Worm (Caenorhabditis elegans) whole organism, early embryonic: ENCODE results near the gene K10C2.7.

Source experiments
- B0310.2 ChIP-seq: sonication (generic microtip); optimal IDR thresholded peaks from 2 replicates; lab custom pipeline; 2016; ENCODE audit warnings: mild to moderate bottlenecking, missing genetic modification characterization, missing compliant biosample characterization
- F13C5.2 ChIP-seq: sonication (generic microtip); optimal IDR thresholded peaks from 2 replicates; lab custom pipeline; 2017; ENCODE audit warnings: mild to moderate bottlenecking, missing genetic modification characterization, inconsistent platforms, missing compliant biosample characterization
- aly-1 ChIP-seq: sonication (generic microtip); optimal IDR thresholded peaks from 2 replicates; lab custom pipeline; 2016; ENCODE audit warnings: missing genetic modification characterization, missing compliant biosample characterization
- ama-1 ChIP-seq: fragments of 150-350 bp; optimal IDR thresholded peaks from 2 replicates; lab custom pipeline; 2014
- ceh-13 ChIP-seq: fragments of 200-800 bp; sonication (Bioruptor generic); optimal IDR thresholded peaks from 2 replicates; lab custom pipeline; 2018; ENCODE audit warnings: mild to moderate bottlenecking, missing genetic modification characterization, missing compliant biosample characterization
- ceh-36 ChIP-seq: sonication (generic microtip); optimal IDR thresholded peaks from 2 replicates; lab custom pipeline; 2016; ENCODE audit warnings: missing genetic modification characterization, inconsistent platforms, missing compliant biosample characterization
- ets-7 ChIP-seq: sonication (generic microtip); optimal IDR thresholded peaks from 2 replicates; lab custom pipeline; 2016; ENCODE audit warnings: missing genotype, missing genetic modification characterization, missing compliant biosample characterization
- flt-1 ChIP-seq: fragments of 200-800 bp; sonication (Bioruptor generic); IDR thresholded peaks from 2 replicates; pipeline ENCODE4 v1.3.6; 2022; ENCODE audit warnings: missing genetic modification characterization, missing compliant biosample characterization
- hmbx-1 ChIP-seq: sonication (generic microtip); optimal IDR thresholded peaks from 2 replicates; lab custom pipeline; 2016; ENCODE audit warnings: mild to moderate bottlenecking, missing genetic modification characterization, missing compliant biosample characterization
- hmg-4 ChIP-seq: fragments of 200-800 bp; sonication (Bioruptor generic); optimal IDR thresholded peaks from 2 replicates; lab custom pipeline; 2018; ENCODE audit warnings: mild to moderate bottlenecking, missing genetic modification characterization, missing compliant biosample characterization
- hnd-1 ChIP-seq: sonication (generic microtip); optimal IDR thresholded peaks from 2 replicates; lab custom pipeline; 2016; ENCODE audit warnings: missing genetic modification characterization, missing compliant biosample characterization
- pes-1 ChIP-seq: fragments of 200-800 bp; sonication (Bioruptor generic); IDR thresholded peaks from 2 replicates; pipeline ENCODE4 v1.3.6; 2022; ENCODE audit warnings: missing genetic modification reagents, missing genetic modification characterization, missing compliant biosample characterization
- scrt-1 ChIP-seq: fragments of 200-800 bp; sonication (Bioruptor generic); IDR thresholded peaks from 2 replicates; pipeline ENCODE4 v1.3.6; 2022; ENCODE audit warnings: missing genetic modification characterization, missing compliant biosample characterization
- sea-1 ChIP-seq: fragments of 200-800 bp; sonication (Bioruptor generic); conservative IDR thresholded peaks from 2 replicates; pipeline ENCODE4 v1.3.6; 2022; ENCODE audit warnings: missing genetic modification characterization, missing compliant biosample characterization
- tbx-11 ChIP-seq: fragments of 200-800 bp; sonication (Bioruptor generic); IDR thresholded peaks from 2 replicates; pipeline ENCODE4 v1.3.6; 2022; ENCODE audit warnings: missing genetic modification characterization, missing compliant biosample characterization
- tbx-37 ChIP-seq: fragments of 200-800 bp; sonication (Bioruptor generic); conservative IDR thresholded peaks from 2 replicates; pipeline ENCODE4 v1.3.6; 2022; ENCODE audit warnings: missing genetic modification reagents, missing genetic modification characterization, missing compliant biosample characterization
- tra-4 ChIP-seq: sonication (generic microtip); optimal IDR thresholded peaks from 2 replicates; lab custom pipeline; 2017; ENCODE audit warnings: missing genetic modification characterization, missing compliant biosample characterization

The K10C2.7 gene

ce11 chrX:6462479-6462878, 19.2 kb upstream of the K10C2.7 start:
- TF ChIP-seq ets-7 = no peak
- no peak for TF ChIP-seq flt-1 (GFP tag; lab: Robert Waterston, UW)
- no peak for TF ChIP-seq B0310.2

- TF ChIP-seq hnd-1 (tag; lab: Kevin White, UChicago) (no peak), ama-1 (lab: Kevin White, UChicago) (no peak), B0310.2 (no peak), aly-1 (tag; lab: Kevin White, UChicago) (no peak), tbx-37 (GFP tag; lab: Robert Waterston, UW) (no peak), hmbx-1 (tag; lab: Kevin White, UChicago) (no peak), ets-7 (no peak), pes-1 (GFP tag; lab: Robert Waterston, UW) (no peak), flt-1 (GFP tag; lab: Robert Waterston, UW) (no peak), hmg-4 (no peak), ceh-36 (tag; lab: Kevin White, UChicago) (no peak), tra-4 (tag; lab: Kevin White, UChicago) (no peak), ceh-13 (no peak), F13C5.2 (tag; lab: Kevin White, UChicago) (no peak), sea-1 (GFP tag; lab: Robert Waterston, UW) (no peak), scrt-1 (no peak), tbx-11 (no peak)
These were observed 18.5 kb upstream of the K10C2.7 start, which contains the start of gene K04E7.1 for ce11 chrX:6461729-6462128. Gene K04E7.1, plus strand, starts transcription at chrX:6462029.

ce11 chrX:6460123-6460522, 16.9 kb upstream of the K10C2.7 start:
- TF ChIP-seq tbx-37 (GFP tag; lab: Robert Waterston, UW) (no peak), ama-1 (lab: Kevin White, UChicago) (no peak)

ce11 chrX:6458467-6458866, 15.2 kb upstream of the K10C2.7 start:
- TF ChIP-seq tra-4 (tag; lab: Kevin White, UChicago) (no peak), sea-1 (GFP tag; lab: Robert Waterston, UW) (no peak), ceh-36 (tag; lab: Kevin White, UChicago) (no peak), F13C5.2 (tag; lab: Kevin White, UChicago) (no peak), hnd-1 (tag; lab: Kevin White, UChicago) (no peak), aly-1 (tag; lab: Kevin White, UChicago) (no peak), ceh-13 (no peak)

- TF ChIP-seq pes-1 (GFP tag; lab: Robert Waterston, UW) (no peak), aly-1 (tag; lab: Kevin White, UChicago) (no peak), F13C5.2 (tag; lab: Kevin White, UChicago) (no peak), B0310.2 (no peak), flt-1 (GFP tag; lab: Robert Waterston, UW) (no peak), tbx-37 (GFP tag; lab: Robert Waterston, UW) (no peak), hmbx-1 (tag; lab: Kevin White, UChicago) (no peak), ets-7 (no peak), ceh-36 (tag; lab: Kevin White, UChicago) (no peak), hnd-1 (tag; lab: Kevin White, UChicago) (no peak), tbx-11 (no peak), ama-1 (lab: Kevin White, UChicago) (no peak), hmg-4 (no peak), ceh-13 (no peak)
These were observed 14.7 kb upstream of the K10C2.7 start for ce11 chrX:6458001-6458400.

ce11 chrX:6456567-6456966, 13.3 kb upstream of the K10C2.7 start, which contains the start of gene pept-1:
Gene pept-1, plus strand, starts transcription at chrX:6456872.
- no peak for TF ChIP-seq F13C5.2 (tag; lab: Kevin White, UChicago)

ce11 chrX:6455157-6455556, 11.9 kb upstream of the K10C2.7 start, which contains the start of gene nas-33:
Gene nas-33, minus strand, starts transcription at chrX:6455257.
- no peak for TF ChIP-seq ceh-36 (tag; lab: Kevin White, UChicago)
- no peak for TF ChIP-seq tbx-11

- TF ChIP-seq sea-1 (GFP tag; lab: Robert Waterston, UW) (no peak), ama-1 (lab: Kevin White, UChicago) (no peak), aly-1 (tag; lab: Kevin White, UChicago) (no peak), flt-1 (GFP tag; lab: Robert Waterston, UW) (no peak), pes-1 (GFP tag; lab: Robert Waterston, UW) (no peak), hnd-1 (tag; lab: Kevin White, UChicago) (no peak), B0310.2 (no peak), tra-4 (tag; lab: Kevin White, UChicago) (no peak), ets-7 (no peak), tbx-37 (GFP tag; lab: Robert Waterston, UW) (no peak), hmg-4 (no peak), F13C5.2 (tag; lab: Kevin White, UChicago) (no peak), hmbx-1 (tag; lab: Kevin White, UChicago) (no peak), ceh-36 (tag; lab: Kevin White, UChicago) (no peak), tbx-11 (no peak), ceh-13 (no peak), scrt-1 (no peak)
These were observed 7.7 kb upstream of the K10C2.7 start, which contains the start of the genes grl-6 and K10C2.6 for ce11 chrX:6450839-6451491. Gene grl-6, minus strand, starts transcription at chrX:6450939. Gene K10C2.6, plus strand, starts transcription at chrX:6451441.
